Worm (Caenorhabditis elegans) whole organism, L2 larva: ENCODE measurements around the gene F35D2.3.

Experiments used
- F13H6.1 ChIP-seq: sonication (generic microtip); optimal IDR thresholded peaks from 2 replicates; lab custom pipeline; 2016; ENCODE audit warnings: missing genetic modification characterization, missing compliant biosample characterization
- egl-27 ChIP-seq: sonication (generic microtip); optimal IDR thresholded peaks from 3 replicates; lab custom pipeline; 2017; ENCODE audit warnings: missing biosample characterization, missing genetic modification reagents, missing genetic modification characterization
- elt-3 ChIP-seq: sonication (generic microtip); optimal IDR thresholded peaks from 2 replicates; lab custom pipeline; 2017; ENCODE audit warnings: missing biosample characterization, missing genetic modification characterization
- fos-1 ChIP-seq: fragments of 150-350 bp; optimal IDR thresholded peaks from 2 replicates; lab custom pipeline; 2014; ENCODE audit warnings: missing biosample characterization, missing genetic modification characterization
- nhr-129 ChIP-seq: fragments of 150-350 bp; optimal IDR thresholded peaks from 2 replicates; lab custom pipeline; 2014; ENCODE audit warnings: missing biosample characterization, missing genetic modification characterization
- sma-3 ChIP-seq: sonication (generic microtip); optimal IDR thresholded peaks from 2 replicates; lab custom pipeline; 2016; ENCODE audit warnings: missing genetic modification reagents, missing genetic modification characterization, missing compliant biosample characterization
- unc-62 ChIP-seq: fragments of 150-350 bp; optimal IDR thresholded peaks from 2 replicates; lab custom pipeline; 2014; ENCODE audit warnings: missing biosample characterization, missing genetic modification reagents, missing genetic modification characterization
- ztf-11 ChIP-seq: sonication (generic microtip); optimal IDR thresholded peaks from 2 replicates; lab custom pipeline; 2017; ENCODE audit warnings: missing biosample characterization, missing genetic modification characterization

ce11 chrII:7523281-7523680, 47.1 kb upstream of the F35D2.3 start, which contains the start of gene ZK1290.15:
- TF ChIP-seq F13H6.1 (no peak), unc-62 (no peak), fos-1 (tag; lab: Kevin White, UChicago) (no peak), egl-27 (tag; lab: Kevin White, UChicago) (no peak), sma-3 (no peak), elt-3 (tag; lab: Kevin White, UChicago) (no peak), ztf-11 (tag; lab: Kevin White, UChicago) (no peak), nhr-129 (tag; lab: Kevin White, UChicago) (no peak)
